Worm (Caenorhabditis elegans) whole organism, mixed stage, embryonic: Measurements from ENCODE around the gene chil-10.

ENCODE experiments used
- bed-3 ChIP-seq: fragments of 200-800 bp; sonication (Bioruptor generic); optimal IDR thresholded peaks from 3 replicates; lab custom pipeline; 2018; ENCODE audit warnings: mild to moderate bottlenecking, missing genetic modification characterization, moderate library complexity, missing compliant biosample characterization
- blmp-1 ChIP-seq: fragments of 150-350 bp; optimal IDR thresholded peaks from 2 replicates; lab custom pipeline; 2014; ENCODE audit warnings: missing biosample characterization, missing genetic modification characterization
- ceh-39 ChIP-seq: fragments of 150-350 bp; optimal IDR thresholded peaks from 2 replicates; lab custom pipeline; 2014; ENCODE audit warnings: missing biosample characterization, missing genetic modification characterization
- ceh-43 ChIP-seq: fragments of 200-800 bp; sonication (Bioruptor generic); optimal IDR thresholded peaks from 2 replicates; lab custom pipeline; 2018; ENCODE audit warnings: mild to moderate bottlenecking, missing genetic modification characterization, moderate library complexity, missing compliant biosample characterization
- ceh-83 ChIP-seq: fragments of 200-800 bp; sonication (Bioruptor generic); optimal IDR thresholded peaks from 2 replicates; lab custom pipeline; 2018; ENCODE audit warnings: mild to moderate bottlenecking, missing genetic modification characterization, missing compliant biosample characterization
- ces-1 ChIP-seq: fragments of 150-350 bp; optimal IDR thresholded peaks from 2 replicates; lab custom pipeline; 2014; ENCODE audit warnings: missing biosample characterization, missing genetic modification reagents, missing genetic modification characterization
- cnd-1 ChIP-seq: fragments of 200-800 bp; sonication (Bioruptor generic); optimal IDR thresholded peaks from 2 replicates; lab custom pipeline; 2018; ENCODE audit warnings: mild to moderate bottlenecking, missing genetic modification characterization, missing compliant biosample characterization
- drap-1 ChIP-seq: fragments of 200-800 bp; sonication (Bioruptor generic); optimal IDR thresholded peaks from 3 replicates; lab custom pipeline; 2018; ENCODE audit warnings: mild to moderate bottlenecking, missing genetic modification characterization, missing compliant biosample characterization
- elt-3 ChIP-seq: fragments of 150-350 bp; optimal IDR thresholded peaks from 2 replicates; lab custom pipeline; 2014; ENCODE audit warnings: missing biosample characterization, missing genetic modification characterization
- flh-1 ChIP-seq: fragments of 200-800 bp; sonication (Bioruptor generic); optimal IDR thresholded peaks from 2 replicates; lab custom pipeline; 2018; ENCODE audit warnings: mild to moderate bottlenecking, missing genetic modification characterization, moderate library complexity, missing compliant biosample characterization
- ham-2 ChIP-seq: fragments of 200-800 bp; sonication (Bioruptor generic); optimal IDR thresholded peaks from 2 replicates; lab custom pipeline; 2018; ENCODE audit warnings: mild to moderate bottlenecking, missing genetic modification characterization, missing compliant biosample characterization
- hlh-1 ChIP-seq: fragments of 150-350 bp; optimal IDR thresholded peaks from 2 replicates; lab custom pipeline; 2014; ENCODE audit warnings: missing biosample characterization, missing genetic modification reagents, missing genetic modification characterization
- lin-32 ChIP-seq: fragments of 200-800 bp; sonication (Bioruptor generic); optimal IDR thresholded peaks from 2 replicates; lab custom pipeline; 2018; ENCODE audit warnings: mild to moderate bottlenecking, missing genetic modification characterization, missing compliant biosample characterization
- lsy-2 ChIP-seq: fragments of 150-350 bp; optimal IDR thresholded peaks from 2 replicates; lab custom pipeline; 2014; ENCODE audit warnings: missing biosample characterization, missing genetic modification characterization
- mep-1 ChIP-seq: fragments of 150-350 bp; optimal IDR thresholded peaks from 2 replicates; lab custom pipeline; 2017; ENCODE audit warnings: missing biosample characterization, missing genetic modification reagents, missing genetic modification characterization, inconsistent platforms
- mls-2 ChIP-seq: sonication (generic microtip); optimal IDR thresholded peaks from 2 replicates; lab custom pipeline; 2016; ENCODE audit warnings: mild to moderate bottlenecking, missing genetic modification characterization, moderate library complexity, missing compliant biosample characterization
- nhr-28 ChIP-seq: fragments of 150-350 bp; optimal IDR thresholded peaks from 2 replicates; lab custom pipeline; 2014; ENCODE audit warnings: missing biosample characterization, missing genetic modification characterization
- nhr-76 ChIP-seq: sonication (generic microtip); optimal IDR thresholded peaks from 2 replicates; lab custom pipeline; 2017; ENCODE audit warnings: missing biosample characterization, missing genetic modification characterization
- snpc-4 ChIP-seq: fragments of 150-350 bp; optimal IDR thresholded peaks from 2 replicates; lab custom pipeline; 2014; ENCODE audit warnings: missing biosample characterization, missing genetic modification characterization
- sptf-1 ChIP-seq: sonication (generic microtip); optimal IDR thresholded peaks from 2 replicates; lab custom pipeline; 2017; ENCODE audit warnings: mild to moderate bottlenecking, missing genetic modification characterization, moderate library complexity, missing compliant biosample characterization
- tbx-8 ChIP-seq: fragments of 200-800 bp; sonication (Bioruptor generic); optimal IDR thresholded peaks from 2 replicates; lab custom pipeline; 2018; ENCODE audit warnings: mild to moderate bottlenecking, missing genetic modification characterization, moderate library complexity, missing compliant biosample characterization
- unc-120 ChIP-seq: sonication (generic microtip); optimal IDR thresholded peaks from 2 replicates; lab custom pipeline; 2017; ENCODE audit warnings: missing genetic modification characterization, missing compliant biosample characterization; ENCODE audit not compliant: poor library complexity, severe bottlenecking
- unc-39 ChIP-seq: fragments of 150-350 bp; optimal IDR thresholded peaks from 2 replicates; lab custom pipeline; 2014; ENCODE audit warnings: missing biosample characterization, missing genetic modification characterization
- unc-62 ChIP-seq: fragments of 150-350 bp; optimal IDR thresholded peaks from 2 replicates; lab custom pipeline; 2014; ENCODE audit warnings: missing biosample characterization, missing genetic modification reagents, missing genetic modification characterization
- zip-8 ChIP-seq: fragments of 150-350 bp; optimal IDR thresholded peaks from 2 replicates; lab custom pipeline; 2014; ENCODE audit warnings: missing biosample characterization, missing genetic modification characterization

The chil-10 gene

ce11 chrX:957581-957980 lies at the start of gene chil-10:
Gene chil-10 (plus strand): TSS chrX:957881.
- TF ChIP-seq nhr-28 (tag; lab: Kevin White, UChicago): no peak
- no peak for TF ChIP-seq drap-1 (GFP tag; lab: Kevin White, UChicago)
- no peak for TF ChIP-seq zip-8 (tag; lab: Kevin White, UChicago)
- no peak for TF ChIP-seq ham-2 (GFP tag; lab: Kevin White, UChicago)

DNA sequence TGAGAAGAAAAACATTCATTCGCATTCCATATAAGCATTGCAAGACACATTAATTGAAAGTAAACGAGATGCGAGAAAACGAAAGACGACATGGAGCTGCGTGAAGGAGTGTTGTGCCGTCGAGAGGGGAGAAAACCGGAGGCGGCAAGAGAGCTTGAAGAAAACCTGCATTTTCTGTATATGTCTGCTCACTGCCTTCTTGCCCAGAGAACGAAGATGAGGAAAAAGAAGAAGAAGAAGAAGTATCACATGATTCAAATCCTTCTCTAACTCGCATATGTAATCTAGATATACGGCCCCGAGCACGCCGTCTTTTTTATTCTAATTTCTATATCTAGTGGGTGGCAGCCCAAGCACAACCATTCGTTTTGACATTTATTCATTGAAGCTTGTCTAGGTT lies 47.3 kb upstream of the chil-10 start:
- no peak for TF ChIP-seq zip-8 (tag; lab: Kevin White, UChicago)
- TF ChIP-seq bed-3 (GFP tag; lab: Kevin White, UChicago): no peak
- no peak for TF ChIP-seq tbx-8 (GFP tag; lab: Kevin White, UChicago)
- no peak for TF ChIP-seq ceh-43 (GFP tag; lab: Kevin White, UChicago)
- TF ChIP-seq mls-2 (tag; lab: Kevin White, UChicago): no peak
- TF ChIP-seq ces-1 (GFP tag; lab: Kevin White, UChicago): no peak
- TF ChIP-seq nhr-76 (tag; lab: Kevin White, UChicago): no peak
- no peak for TF ChIP-seq ceh-83 (GFP tag; lab: Kevin White, UChicago)

DNA sequence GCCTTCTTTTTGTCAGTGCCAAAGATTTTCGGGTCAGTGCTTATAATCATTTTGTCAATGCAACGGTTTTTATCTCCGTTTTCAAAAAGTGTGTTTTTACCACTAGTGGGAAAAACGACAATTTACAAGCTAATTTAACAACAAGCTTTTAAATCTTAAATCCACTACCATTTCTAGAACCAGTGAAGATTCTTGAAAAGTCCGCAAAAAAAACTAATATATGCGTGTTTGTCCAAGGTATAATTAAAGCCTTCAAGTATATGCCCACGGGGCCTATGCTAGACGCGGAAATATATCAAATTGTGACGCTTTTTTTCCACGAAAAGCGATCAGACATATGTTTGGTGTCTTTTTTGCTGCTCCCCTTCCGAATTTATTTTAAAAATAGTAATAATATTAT lies 45.1 kb upstream of the chil-10 start:
- TF ChIP-seq elt-3 (tag; lab: Kevin White, UChicago) (no peak), snpc-4 (tag; lab: Kevin White, UChicago) (no peak), blmp-1 (no peak), mep-1 (no peak), tbx-8 (GFP tag; lab: Kevin White, UChicago) (no peak), unc-62 (GFP tag; lab: Kevin White, UChicago) (no peak), ceh-83 (GFP tag; lab: Kevin White, UChicago) (no peak), sptf-1 (tag; lab: Kevin White, UChicago) (no peak), zip-8 (tag; lab: Kevin White, UChicago) (no peak)

- TF ChIP-seq unc-39 (tag; lab: Kevin White, UChicago) (no peak), unc-120 (tag; lab: Kevin White, UChicago) (no peak), hlh-1 (tag; lab: Kevin White, UChicago) (no peak), zip-8 (tag; lab: Kevin White, UChicago) (no peak), mep-1 (no peak), drap-1 (GFP tag; lab: Kevin White, UChicago) (no peak), flh-1 (GFP tag; lab: Kevin White, UChicago) (no peak), ceh-83 (GFP tag; lab: Kevin White, UChicago) (no peak), bed-3 (GFP tag; lab: Kevin White, UChicago) (no peak)
Observed at ce11 chrX:912990-913389, 44.7 kb upstream of the chil-10 start, which contains the start of gene F35H12.6. Gene F35H12.6 (plus strand): TSS chrX:913290.

ce11 chrX:915510-915909 lies 42.2 kb upstream of the chil-10 start, which contains the start of gene sel-12:
Gene sel-12 (plus strand): TSS chrX:915867.
- TF ChIP-seq lin-32 (GFP tag; lab: Kevin White, UChicago) (peak; percentile 9), ham-2 (GFP tag; lab: Kevin White, UChicago) (no peak), ceh-39 (peak; percentile 72), unc-120 (tag; lab: Kevin White, UChicago) (peak; percentile 41), ces-1 (GFP tag; lab: Kevin White, UChicago) (peak; percentile 62)

DNA sequence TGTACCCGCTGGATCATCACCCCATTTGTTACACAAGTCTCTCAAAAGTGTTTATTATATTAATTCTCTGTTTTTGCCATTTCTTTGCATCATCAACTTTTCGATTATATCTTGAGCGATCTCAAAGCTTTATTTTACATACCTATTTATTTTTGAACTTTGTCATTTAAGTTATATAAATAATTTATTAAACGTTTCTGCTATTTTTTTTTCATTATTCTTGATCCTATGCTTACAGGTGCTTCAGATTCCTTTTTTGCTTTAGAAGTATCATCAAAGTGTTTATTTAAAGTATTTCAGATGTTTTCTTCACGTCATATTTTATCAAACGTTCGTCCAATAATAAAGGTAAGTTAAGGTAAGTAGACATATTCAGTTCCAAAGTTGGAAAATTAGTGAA lies 39.6 kb upstream of the chil-10 start, which contains the start of gene F35H12.5:
TSS of gene F35H12.5 (plus strand) at position 301 of the 400 bp plus-strand sequence.
- TF ChIP-seq zip-8 (tag; lab: Kevin White, UChicago) (no peak), flh-1 (GFP tag; lab: Kevin White, UChicago) (no peak), unc-120 (tag; lab: Kevin White, UChicago) (no peak), ham-2 (GFP tag; lab: Kevin White, UChicago) (no peak), cnd-1 (tag; lab: Kevin White, UChicago) (no peak), drap-1 (GFP tag; lab: Kevin White, UChicago) (no peak), sptf-1 (tag; lab: Kevin White, UChicago) (no peak), ceh-83 (GFP tag; lab: Kevin White, UChicago) (no peak), lsy-2 (tag; lab: Kevin White, UChicago) (no peak), ces-1 (GFP tag; lab: Kevin White, UChicago) (no peak), ceh-39 (no peak)
